Worm (Caenorhabditis elegans) whole organism, mixed stage, embryonic: ENCODE measurements around the gene F13H10.3.

ENCODE experiments used
- M03D4.4 ChIP-seq: sonication (generic microtip); optimal IDR thresholded peaks from 2 replicates; lab custom pipeline; 2017; ENCODE audit warnings: mild to moderate bottlenecking, missing genetic modification characterization, missing compliant biosample characterization
- bed-3 ChIP-seq: fragments of 200-800 bp; sonication (Bioruptor generic); optimal IDR thresholded peaks from 3 replicates; lab custom pipeline; 2018; ENCODE audit warnings: mild to moderate bottlenecking, missing genetic modification characterization, moderate library complexity, missing compliant biosample characterization
- blmp-1 ChIP-seq: fragments of 150-350 bp; optimal IDR thresholded peaks from 2 replicates; lab custom pipeline; 2014; ENCODE audit warnings: missing biosample characterization, missing genetic modification characterization
- ceh-43 ChIP-seq: fragments of 200-800 bp; sonication (Bioruptor generic); optimal IDR thresholded peaks from 2 replicates; lab custom pipeline; 2018; ENCODE audit warnings: mild to moderate bottlenecking, missing genetic modification characterization, moderate library complexity, missing compliant biosample characterization
- ces-1 ChIP-seq: fragments of 150-350 bp; optimal IDR thresholded peaks from 2 replicates; lab custom pipeline; 2014; ENCODE audit warnings: missing biosample characterization, missing genetic modification reagents, missing genetic modification characterization
- cnd-1 ChIP-seq: fragments of 200-800 bp; sonication (Bioruptor generic); optimal IDR thresholded peaks from 2 replicates; lab custom pipeline; 2018; ENCODE audit warnings: mild to moderate bottlenecking, missing genetic modification characterization, missing compliant biosample characterization
- drap-1 ChIP-seq: fragments of 200-800 bp; sonication (Bioruptor generic); optimal IDR thresholded peaks from 3 replicates; lab custom pipeline; 2018; ENCODE audit warnings: mild to moderate bottlenecking, missing genetic modification characterization, missing compliant biosample characterization
- elt-1 ChIP-seq: sonication (generic microtip); optimal IDR thresholded peaks from 2 replicates; lab custom pipeline; 2017; ENCODE audit warnings: missing genetic modification characterization, mild to moderate bottlenecking, missing compliant biosample characterization, antibody characterized with exemption, moderate library complexity, borderline replicate concordance; ENCODE audit not compliant: insufficient read depth
- flh-1 ChIP-seq: fragments of 200-800 bp; sonication (Bioruptor generic); optimal IDR thresholded peaks from 2 replicates; lab custom pipeline; 2018; ENCODE audit warnings: mild to moderate bottlenecking, missing genetic modification characterization, moderate library complexity, missing compliant biosample characterization
- hlh-1 ChIP-seq: fragments of 150-350 bp; optimal IDR thresholded peaks from 2 replicates; lab custom pipeline; 2014; ENCODE audit warnings: missing biosample characterization, missing genetic modification reagents, missing genetic modification characterization
- lin-13 ChIP-seq: fragments of 150-350 bp; optimal IDR thresholded peaks from 2 replicates; lab custom pipeline; 2014; ENCODE audit warnings: missing biosample characterization, missing genetic modification characterization
- lsy-2 ChIP-seq: fragments of 150-350 bp; optimal IDR thresholded peaks from 2 replicates; lab custom pipeline; 2014; ENCODE audit warnings: missing biosample characterization, missing genetic modification characterization
- mab-5 ChIP-seq: fragments of 150-350 bp; optimal IDR thresholded peaks from 2 replicates; lab custom pipeline; 2014; ENCODE audit warnings: missing biosample characterization, missing genetic modification characterization
- mep-1 ChIP-seq: fragments of 150-350 bp; optimal IDR thresholded peaks from 2 replicates; lab custom pipeline; 2017; ENCODE audit warnings: missing biosample characterization, missing genetic modification reagents, missing genetic modification characterization, inconsistent platforms
- mls-2 ChIP-seq: sonication (generic microtip); optimal IDR thresholded peaks from 2 replicates; lab custom pipeline; 2016; ENCODE audit warnings: mild to moderate bottlenecking, missing genetic modification characterization, moderate library complexity, missing compliant biosample characterization
- nhr-12 ChIP-seq: fragments of 150-350 bp; optimal IDR thresholded peaks from 2 replicates; lab custom pipeline; 2014; ENCODE audit warnings: missing biosample characterization, missing genetic modification characterization
- nhr-2 ChIP-seq: fragments of 150-350 bp; optimal IDR thresholded peaks from 2 replicates; lab custom pipeline; 2014; ENCODE audit warnings: missing biosample characterization, missing genetic modification characterization
- nhr-237 ChIP-seq: fragments of 150-350 bp; optimal IDR thresholded peaks from 2 replicates; lab custom pipeline; 2014; ENCODE audit warnings: missing biosample characterization, missing genetic modification characterization
- nhr-28 ChIP-seq: fragments of 150-350 bp; optimal IDR thresholded peaks from 2 replicates; lab custom pipeline; 2014; ENCODE audit warnings: missing biosample characterization, missing genetic modification characterization
- nhr-76 ChIP-seq: sonication (generic microtip); optimal IDR thresholded peaks from 2 replicates; lab custom pipeline; 2017; ENCODE audit warnings: missing biosample characterization, missing genetic modification characterization
- pha-4 ChIP-seq: fragments of 150-350 bp; optimal IDR thresholded peaks from 2 replicates; lab custom pipeline; 2018; ENCODE audit warnings: missing biosample characterization, missing genetic modification reagents, missing genetic modification characterization
- snpc-4 ChIP-seq: fragments of 150-350 bp; optimal IDR thresholded peaks from 2 replicates; lab custom pipeline; 2014; ENCODE audit warnings: missing biosample characterization, missing genetic modification characterization
- sptf-1 ChIP-seq: sonication (generic microtip); optimal IDR thresholded peaks from 2 replicates; lab custom pipeline; 2017; ENCODE audit warnings: mild to moderate bottlenecking, missing genetic modification characterization, moderate library complexity, missing compliant biosample characterization
- tbx-8 ChIP-seq: fragments of 200-800 bp; sonication (Bioruptor generic); optimal IDR thresholded peaks from 2 replicates; lab custom pipeline; 2018; ENCODE audit warnings: mild to moderate bottlenecking, missing genetic modification characterization, moderate library complexity, missing compliant biosample characterization
- unc-120 ChIP-seq: sonication (generic microtip); optimal IDR thresholded peaks from 2 replicates; lab custom pipeline; 2017; ENCODE audit warnings: missing genetic modification characterization, missing compliant biosample characterization; ENCODE audit not compliant: poor library complexity, severe bottlenecking
- unc-39 ChIP-seq: fragments of 150-350 bp; optimal IDR thresholded peaks from 2 replicates; lab custom pipeline; 2014; ENCODE audit warnings: missing biosample characterization, missing genetic modification characterization
- unc-62 ChIP-seq: fragments of 150-350 bp; optimal IDR thresholded peaks from 2 replicates; lab custom pipeline; 2014; ENCODE audit warnings: missing biosample characterization, missing genetic modification reagents, missing genetic modification characterization
- zip-8 ChIP-seq: fragments of 150-350 bp; optimal IDR thresholded peaks from 2 replicates; lab custom pipeline; 2014; ENCODE audit warnings: missing biosample characterization, missing genetic modification characterization
- ztf-11 ChIP-seq: fragments of 150-350 bp; optimal IDR thresholded peaks from 2 replicates; lab custom pipeline; 2014; ENCODE audit warnings: missing biosample characterization, missing genetic modification characterization

Gene F13H10.3

DNA sequence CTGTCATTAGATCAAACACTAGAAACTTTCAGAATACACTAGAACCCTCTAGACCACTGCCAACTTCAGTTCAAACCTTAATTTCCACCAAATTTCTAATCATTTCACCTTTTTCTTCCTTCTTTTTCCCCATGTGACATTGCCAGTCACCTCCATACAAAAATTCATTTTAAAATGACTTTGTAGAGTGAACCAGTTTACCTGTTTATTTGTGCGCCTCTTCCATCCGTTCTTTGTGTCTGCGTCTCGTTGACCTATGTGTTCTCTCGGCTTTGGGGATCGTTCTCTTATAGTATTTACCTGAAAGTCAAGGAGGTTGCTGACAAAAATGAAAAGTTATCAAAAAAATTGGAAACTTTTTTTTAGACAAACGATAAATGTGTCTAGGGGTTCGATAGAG, 35.1 kb downstream of the F13H10.3 start:
- TF ChIP-seq blmp-1 (no peak), bed-3 (GFP tag; lab: Kevin White, UChicago) (no peak), ztf-11 (tag; lab: Kevin White, UChicago) (no peak), nhr-28 (tag; lab: Kevin White, UChicago) (no peak), cnd-1 (no peak), pha-4 (tag; lab: Kevin White, UChicago) (no peak), mls-2 (tag; lab: Kevin White, UChicago) (no peak), M03D4.4 (tag; lab: Kevin White, UChicago) (no peak), snpc-4 (tag; lab: Kevin White, UChicago) (no peak), lin-13 (tag; lab: Kevin White, UChicago) (no peak), ceh-43 (no peak), mab-5 (tag; lab: Kevin White, UChicago) (no peak), nhr-237 (tag; lab: Kevin White, UChicago) (no peak), ces-1 (GFP tag; lab: Kevin White, UChicago) (no peak), unc-120 (no peak)

DNA sequence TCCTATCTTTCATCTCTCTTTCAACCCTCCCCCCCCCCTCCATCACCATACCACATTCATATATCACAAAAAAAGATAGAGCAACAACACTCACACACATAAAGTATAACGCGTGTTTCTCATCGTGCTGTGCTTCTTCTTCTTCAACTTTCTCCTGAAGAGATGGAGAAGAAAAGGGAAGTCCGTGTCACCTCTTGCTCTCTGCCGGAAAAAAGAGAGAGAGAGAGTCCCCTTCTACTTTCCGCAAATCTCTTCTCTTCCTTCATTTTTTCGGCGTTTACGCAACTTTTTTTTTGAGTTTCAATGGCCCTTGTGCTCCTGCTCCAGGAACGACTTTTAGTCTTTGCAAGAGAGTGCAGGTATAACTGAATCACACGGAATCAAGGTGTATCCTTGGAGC, 36.1 kb downstream of the F13H10.3 start:
- TF ChIP-seq nhr-237 (tag; lab: Kevin White, UChicago) = no peak
- peak; percentile 19 for TF ChIP-seq unc-120

DNA sequence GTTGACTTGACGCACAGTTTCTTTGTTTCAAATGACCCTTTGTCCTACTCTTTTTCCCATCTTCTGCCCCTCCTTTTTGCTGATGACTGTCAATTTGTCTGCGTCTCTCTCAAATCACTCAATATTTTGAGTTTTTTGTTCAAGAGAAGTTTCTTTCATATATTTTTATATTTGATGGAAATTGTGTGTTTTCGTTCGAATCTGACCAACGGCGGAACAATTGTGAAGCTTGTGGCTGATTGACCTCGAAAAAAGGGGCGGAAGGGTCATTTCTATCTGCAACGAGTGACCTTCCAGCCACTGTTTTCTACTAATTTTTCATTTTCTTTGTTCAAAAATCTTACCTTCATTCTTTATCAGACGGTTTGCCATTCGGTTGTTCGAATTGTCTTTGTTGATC, 37.1 kb downstream of the F13H10.3 start:
- no peak for TF ChIP-seq ces-1 (GFP tag; lab: Kevin White, UChicago)
- no peak for TF ChIP-seq flh-1 (GFP tag; lab: Kevin White, UChicago)
- no peak for TF ChIP-seq unc-120
- TF ChIP-seq nhr-76 (tag; lab: Kevin White, UChicago) = no peak
- no peak for TF ChIP-seq nhr-12 (tag; lab: Kevin White, UChicago)
- no peak for TF ChIP-seq M03D4.4 (tag; lab: Kevin White, UChicago)
- no peak for TF ChIP-seq ztf-11 (tag; lab: Kevin White, UChicago)
- no peak for TF ChIP-seq drap-1 (GFP tag; lab: Kevin White, UChicago)
- TF ChIP-seq sptf-1 (tag; lab: Kevin White, UChicago) = no peak
- no peak for TF ChIP-seq nhr-237 (tag; lab: Kevin White, UChicago)
- no peak for TF ChIP-seq zip-8 (tag; lab: Kevin White, UChicago)
- no peak for TF ChIP-seq lsy-2 (tag; lab: Kevin White, UChicago)
- no peak for TF ChIP-seq cnd-1
- no peak for TF ChIP-seq lin-13 (tag; lab: Kevin White, UChicago)
- no peak for TF ChIP-seq snpc-4 (tag; lab: Kevin White, UChicago)
- no peak for TF ChIP-seq tbx-8 (GFP tag; lab: Kevin White, UChicago)
- no peak for TF ChIP-seq unc-62 (GFP tag; lab: Kevin White, UChicago)
- no peak for TF ChIP-seq mep-1
- no peak for TF ChIP-seq unc-39 (tag; lab: Kevin White, UChicago)
- TF ChIP-seq nhr-2 (tag; lab: Kevin White, UChicago) = no peak

DNA sequence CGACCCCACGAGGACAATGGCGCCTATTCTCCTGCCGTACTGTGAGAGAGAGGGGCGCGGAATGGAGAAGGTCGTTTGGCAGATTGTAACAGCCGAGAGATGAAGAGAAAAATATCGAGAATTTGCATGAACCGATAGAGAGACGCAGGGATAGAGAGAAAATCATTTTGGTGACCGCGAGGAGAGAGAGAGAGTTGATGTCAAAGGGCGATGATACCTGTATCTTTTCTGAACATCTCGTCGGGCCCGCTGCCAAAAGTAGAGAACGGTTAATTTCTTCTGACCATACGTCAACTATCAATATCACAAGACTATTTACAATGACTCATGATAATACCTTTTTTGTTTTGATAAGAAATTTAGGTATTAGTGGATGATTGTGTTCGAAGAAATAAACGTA, 39.8 kb downstream of the F13H10.3 start:
- TF ChIP-seq nhr-76 (tag; lab: Kevin White, UChicago) = no peak
- TF ChIP-seq elt-1 (tag; lab: Kevin White, UChicago) = peak; percentile 21
- TF ChIP-seq, all 35 proteins: peak for 1

DNA sequence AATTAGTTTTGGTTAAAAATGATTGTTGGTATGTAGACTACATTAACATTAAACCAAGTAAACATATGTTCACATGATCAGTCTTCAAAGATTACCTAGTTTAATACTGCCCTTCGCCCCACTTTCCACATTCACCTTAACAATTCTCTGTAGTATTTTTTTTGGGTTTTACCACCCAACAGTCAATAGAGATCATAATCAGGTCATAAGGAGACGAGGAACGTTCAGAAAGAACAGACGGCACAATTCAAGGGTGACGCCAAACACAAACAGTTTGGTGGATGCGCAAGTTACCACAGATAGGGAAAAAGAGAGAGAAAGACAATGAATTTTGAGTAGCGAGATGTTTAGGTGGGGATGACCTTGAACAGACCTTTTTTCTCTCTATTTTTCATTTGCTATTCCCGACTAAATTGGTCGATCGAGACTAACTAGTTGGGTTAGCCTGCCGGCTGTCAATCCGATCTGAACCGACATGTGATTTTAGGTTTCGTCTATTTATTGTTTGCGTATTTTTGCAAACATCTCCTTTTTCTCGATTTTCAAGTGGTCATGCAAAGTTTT, 44.0 kb downstream of the F13H10.3 start:
- TF ChIP-seq nhr-2 (tag; lab: Kevin White, UChicago) = no peak
- no peak for TF ChIP-seq nhr-237 (tag; lab: Kevin White, UChicago)
- TF ChIP-seq flh-1 (GFP tag; lab: Kevin White, UChicago) = no peak
- TF ChIP-seq nhr-76 (tag; lab: Kevin White, UChicago) = no peak

DNA sequence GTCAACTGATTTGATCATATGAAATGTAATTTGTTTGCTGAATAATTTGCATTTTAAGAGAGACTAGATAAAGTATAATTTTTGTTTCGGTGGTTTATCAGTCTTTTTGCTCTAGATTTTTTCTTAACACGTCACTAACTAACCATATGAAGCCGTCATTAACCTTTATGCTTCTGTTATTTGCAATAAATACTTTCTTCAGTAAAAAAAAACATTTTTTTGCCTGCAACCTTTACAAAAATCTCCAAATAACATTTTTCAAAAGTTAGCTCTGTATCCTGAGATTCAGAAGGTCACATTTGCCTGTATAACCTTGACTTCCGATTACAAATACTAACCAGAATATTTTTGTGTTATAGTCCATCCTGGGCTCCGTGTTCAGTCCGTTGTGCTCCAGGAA, 45.0 kb downstream of the F13H10.3 start:
- TF ChIP-seq nhr-12 (tag; lab: Kevin White, UChicago) (no peak), nhr-2 (tag; lab: Kevin White, UChicago) (no peak), snpc-4 (tag; lab: Kevin White, UChicago) (no peak), hlh-1 (tag; lab: Kevin White, UChicago) (no peak), pha-4 (tag; lab: Kevin White, UChicago) (no peak), ztf-11 (tag; lab: Kevin White, UChicago) (no peak), lin-13 (tag; lab: Kevin White, UChicago) (no peak), zip-8 (tag; lab: Kevin White, UChicago) (no peak)
